Worm (Caenorhabditis elegans): Measurements from ENCODE around the gene txt-10.

txt-10 gene

ce11 chrV:10532725-10533124 is at the start of gene txt-10:
Gene txt-10 (minus strand): TSS chrV:10532825.
- no peak for TF ChIP-seq tbx-2 (tag; optimal IDR thresholded peaks at IDR 0.05)
- TF ChIP-seq elt-4 (tag; optimal IDR thresholded peaks at IDR 0.05) = no peak
- TF ChIP-seq dve-1 (tag; optimal IDR thresholded peaks at IDR 0.05) = no peak

ce11 chrV:10581837-10582300 is 49.2 kb upstream of the txt-10 start, which contains the start of gene T21C9.6:
Gene T21C9.6 (plus strand): TSS chrV:10581887.
- TF ChIP-seq hlh-13 (GFP tag; optimal IDR thresholded peaks at IDR 0.05) (no peak), pha-4 (tag; optimal IDR thresholded peaks at IDR 0.05) (no peak), odd-2 (tag; optimal IDR thresholded peaks at IDR 0.05) (no peak), syd-9 (tag; optimal IDR thresholded peaks at IDR 0.05) (no peak), pag-3 (tag; optimal IDR thresholded peaks at IDR 0.05; ENCODE audit: borderline replicate concordance) (no peak), K09A11.1 (tag; optimal IDR thresholded peaks at IDR 0.05; ENCODE audit: insufficient read depth) (no peak), ceh-18 (tag; optimal IDR thresholded peaks at IDR 0.05) (no peak), tbx-2 (tag; optimal IDR thresholded peaks at IDR 0.05) (no peak), ceh-9 (tag; optimal IDR thresholded peaks at IDR 0.05) (no peak), Y22D7AL.16 (tag; optimal IDR thresholded peaks at IDR 0.05) (no peak), K02D7.2 (tag; optimal IDR thresholded peaks at IDR 0.05) (no peak), fkh-6 (tag; optimal IDR thresholded peaks at IDR 0.05) (no peak), hlh-8 (tag; optimal IDR thresholded peaks at IDR 0.05) (no peak), ama-1 (optimal IDR thresholded peaks at IDR 0.05) (no peak), nhr-11 (tag; optimal IDR thresholded peaks at IDR 0.05) (no peak), F13H6.1 (tag; optimal IDR thresholded peaks at IDR 0.05) (no peak), ets-4 (tag; optimal IDR thresholded peaks at IDR 0.05) (no peak), sox-4 (tag; optimal IDR thresholded peaks at IDR 0.05) (no peak), C08G9.2 (tag; optimal IDR thresholded peaks at IDR 0.05) (no peak), madf-2 (tag; optimal IDR thresholded peaks at IDR 0.05) (no peak)

ce11 chrV:10580638-10581037 is 48.0 kb upstream of the txt-10 start:
- TF ChIP-seq lin-11 (tag; optimal IDR thresholded peaks at IDR 0.05) (no peak), elt-2 (tag; optimal IDR thresholded peaks at IDR 0.05) (peak; percentile 4)

ce11 chrV:10578938-10579337 is 46.3 kb upstream of the txt-10 start, which contains the start of the genes erh-1 and lpd-9:
Gene erh-1 (minus strand): TSS chrV:10579141.
Gene lpd-9 (plus strand): TSS chrV:10579305.
- TF ChIP-seq ref-2 (tag; optimal IDR thresholded peaks at IDR 0.05) (peak; percentile 25), pqm-1 (tag; optimal IDR thresholded peaks at IDR 0.05) (no peak), T23F11.4 (GFP tag; optimal IDR thresholded peaks at IDR 0.05) (no peak), sox-4 (tag; optimal IDR thresholded peaks at IDR 0.05) (no peak), hlh-8 (tag; optimal IDR thresholded peaks at IDR 0.05) (no peak), F13H6.1 (tag; optimal IDR thresholded peaks at IDR 0.05) (no peak), lim-6 (tag; optimal IDR thresholded peaks at IDR 0.05) (no peak), unc-55 (GFP tag; optimal IDR thresholded peaks at IDR 0.05) (no peak), fkh-6 (tag; optimal IDR thresholded peaks at IDR 0.05) (no peak), npax-4 (tag; optimal IDR thresholded peaks at IDR 0.05) (no peak), tbx-7 (tag; optimal IDR thresholded peaks at IDR 0.05) (no peak), ceh-24 (tag; optimal IDR thresholded peaks at IDR 0.05) (no peak), fax-1 (tag; optimal IDR thresholded peaks at IDR 0.05) (no peak), ttx-3 (tag; optimal IDR thresholded peaks at IDR 0.05) (no peak), K02D7.2 (tag; optimal IDR thresholded peaks at IDR 0.05) (no peak), hlh-13 (GFP tag; optimal IDR thresholded peaks at IDR 0.05) (no peak), rnt-1 (tag; optimal IDR thresholded peaks at IDR 0.05) (no peak), pat-9 (tag; optimal IDR thresholded peaks at IDR 0.05) (no peak), ceh-48 (tag; optimal IDR thresholded peaks at IDR 0.05) (no peak), ahr-1 (tag; optimal IDR thresholded peaks at IDR 0.05) (no peak), pha-2 (tag; optimal IDR thresholded peaks at IDR 0.05) (no peak), ceh-30 (tag; optimal IDR thresholded peaks at IDR 0.05) (no peak), mec-3 (tag; optimal IDR thresholded peaks at IDR 0.05; ENCODE audit: borderline replicate concordance) (no peak), madf-2 (tag; optimal IDR thresholded peaks at IDR 0.05) (no peak), elt-2 (tag; optimal IDR thresholded peaks at IDR 0.05) (peak; percentile 68), sdc-2 (tag; optimal IDR thresholded peaks at IDR 0.05) (no peak), eyg-1 (tag; optimal IDR thresholded peaks at IDR 0.05) (no peak), ztf-16 (tag; optimal IDR thresholded peaks at IDR 0.05) (peak; percentile 29), pax-1 (tag; optimal IDR thresholded peaks at IDR 0.05) (peak; percentile 12), odd-2 (tag; optimal IDR thresholded peaks at IDR 0.05) (no peak), gmeb-2 (tag; optimal IDR thresholded peaks at IDR 0.05) (no peak), zip-5 (tag; optimal IDR thresholded peaks at IDR 0.05) (peak; percentile 8), ceh-19 (GFP tag; optimal IDR thresholded peaks at IDR 0.05) (no peak)
